Fruit fly (Drosophila melanogaster): Measurements from ENCODE around the gene CG5984.

Gene CG5984

dm6 chr3R:27272233-27272632, 24.4 kb upstream of the CG5984 start (continued):
- TF ChIP-seq CG9797 (GFP tag; optimal IDR thresholded peaks at IDR 0.05) (peak; percentile 41), CG10267 (tag; optimal IDR thresholded peaks at IDR 0.05) (no peak), bab2 (GFP tag; optimal IDR thresholded peaks at IDR 0.05) (no peak), lilli (GFP tag; optimal IDR thresholded peaks at IDR 0.05) (no peak), CG9876 (GFP tag; optimal IDR thresholded peaks at IDR 0.05) (no peak), Mes4 (GFP tag; optimal IDR thresholded peaks at IDR 0.05) (no peak), Trl (optimal IDR thresholded peaks at IDR 0.05) (no peak), Trl (GFP tag; optimal IDR thresholded peaks at IDR 0.05) (no peak), nerfin-1 (tag; optimal IDR thresholded peaks at IDR 0.05) (no peak), ci (GFP tag; IDR thresholded peaks at IDR 0.05) (no peak), ssp (GFP tag; IDR thresholded peaks at IDR 0.05) (no peak), dpn (GFP tag; optimal IDR thresholded peaks at IDR 0.05) (no peak), ato (GFP tag; IDR thresholded peaks at IDR 0.05; ENCODE audit: partially characterized antibody) (no peak), luna (GFP tag; optimal IDR thresholded peaks at IDR 0.05) (no peak), CG18619 (GFP tag; optimal IDR thresholded peaks at IDR 0.05) (no peak), Hmx (GFP tag; optimal IDR thresholded peaks at IDR 0.05) (no peak), CG11456 (GFP tag; IDR thresholded peaks at IDR 0.05) (no peak), CG6854 (GFP tag; optimal IDR thresholded peaks at IDR 0.05) (no peak), CG18599 (GFP tag; optimal IDR thresholded peaks at IDR 0.05) (no peak), CG10209 (GFP tag; optimal IDR thresholded peaks at IDR 0.05) (no peak), Myb (GFP tag; optimal IDR thresholded peaks at IDR 0.05) (peak; percentile 23), CG10321 (GFP tag; IDR thresholded peaks at IDR 0.05) (no peak), CG14667 (GFP tag; IDR thresholded peaks at IDR 0.05) (no peak), fd64A (GFP tag; optimal IDR thresholded peaks at IDR 0.05) (no peak), Dp (GFP tag; optimal IDR thresholded peaks at IDR 0.05) (peak; percentile 20), CG3847 (GFP tag; IDR thresholded peaks at IDR 0.05) (no peak), CG10366 (GFP tag; IDR thresholded peaks at IDR 0.05) (no peak), CG10274 (GFP tag; optimal IDR thresholded peaks at IDR 0.05) (no peak), bcd (GFP tag; optimal IDR thresholded peaks at IDR 0.05) (no peak), pita (GFP tag; optimal IDR thresholded peaks at IDR 0.05) (no peak), btn (GFP tag; optimal IDR thresholded peaks at IDR 0.05) (no peak), Sin3A (optimal IDR thresholded peaks at IDR 0.05) (no peak), Lim3 (GFP tag; IDR thresholded peaks at IDR 0.05) (no peak), CG6791 (GFP tag; IDR thresholded peaks at IDR 0.05; ENCODE audit: partially characterized antibody) (no peak), sqz (GFP tag; optimal IDR thresholded peaks at IDR 0.05) (peak; percentile 32), slbo (GFP tag; IDR thresholded peaks at IDR 0.05) (no peak), C15 (GFP tag; IDR thresholded peaks at IDR 0.05) (no peak), hb (GFP tag; IDR thresholded peaks at IDR 0.05; ENCODE audit: partially characterized antibody) (no peak), seq (GFP tag; IDR thresholded peaks at IDR 0.05) (no peak), ind (GFP tag; optimal IDR thresholded peaks at IDR 0.05) (no peak), kni (GFP tag; optimal IDR thresholded peaks at IDR 0.05) (no peak), jigr1 (GFP tag; IDR thresholded peaks at IDR 0.05) (no peak), shn (GFP tag; optimal IDR thresholded peaks at IDR 0.05) (no peak), MBD-R2 (GFP tag; IDR thresholded peaks at IDR 0.05) (peak; percentile 52), Atf-2 (GFP tag; optimal IDR thresholded peaks at IDR 0.05) (no peak), CG32772 (GFP tag; IDR thresholded peaks at IDR 0.05) (0 out of 2 replicates have a peak, but pooled peaks have one; percentile 40), Deaf1 (tag; optimal IDR thresholded peaks at IDR 0.05) (no peak), CG8924 (tag; optimal IDR thresholded peaks at IDR 0.05) (no peak), tna (GFP tag; IDR thresholded peaks at IDR 0.05; ENCODE audit: partially characterized antibody) (no peak), CG17186 (GFP tag; optimal IDR thresholded peaks at IDR 0.05) (no peak), run (tag; optimal IDR thresholded peaks at IDR 0.05) (no peak), esg (GFP tag; conservative IDR thresholded peaks at IDR 0.05) (no peak), tup (GFP tag; optimal IDR thresholded peaks at IDR 0.05) (no peak)
